Worm (Caenorhabditis elegans): ENCODE measurements around the gene R11G11.16.

DNA sequence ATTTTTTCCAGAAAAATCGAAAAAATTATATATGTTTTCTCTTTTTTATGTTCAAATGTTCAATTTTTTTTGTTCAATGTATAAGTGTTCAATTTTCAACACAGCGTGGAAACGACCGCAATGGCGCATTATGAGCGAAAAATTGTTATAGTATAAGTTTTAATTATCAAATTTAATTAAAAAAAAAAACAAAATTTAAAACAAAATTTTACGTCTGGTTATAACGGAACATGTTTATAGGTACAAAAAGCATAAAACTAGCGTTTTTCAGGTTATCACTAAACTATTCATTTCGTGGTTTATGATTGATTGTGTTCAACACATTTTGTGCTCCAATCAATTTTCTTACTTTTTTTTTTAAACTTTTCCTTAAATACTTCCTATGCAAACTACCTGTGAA, 35.6 kb downstream of the R11G11.16 start, which contains the start of gene nhr-106:
- TF ChIP-seq ref-1 (GFP tag; conservative IDR thresholded peaks at IDR 0.05) (no peak), flt-1 (GFP tag; IDR thresholded peaks at IDR 0.05) (no peak), med-1 (GFP tag; optimal IDR thresholded peaks at IDR 0.05; ENCODE audit: insufficient read depth) (no peak), klf-2 (GFP tag; conservative IDR thresholded peaks at IDR 0.05) (no peak), cog-1 (tag; optimal IDR thresholded peaks at IDR 0.05) (no peak)

All from whole organism, midembryonic.